Comparison of ENCODE assay signal across 2 worm cellular contexts in genomic region chrV:9616687-9617086, ce11.
TF ChIP-seq lines count a peak whose summit lies in the region.

No protein-coding gene starts in this region.

TF ChIP-seq in whole organism, early embryonic, 17 proteins besides CTCF, POLR2A, EP300 and RAD21:
- TF ChIP-seq hmg-4 (GFP tag; optimal IDR thresholded peaks at IDR 0.05; lab: Kevin White, UChicago) (peak; percentile 17), ama-1 (optimal IDR thresholded peaks at IDR 0.05; lab: Kevin White, UChicago) (no peak)

TF ChIP-seq in whole organism, late embryonic, 69 proteins besides CTCF, POLR2A, EP300 and RAD21:
- TF ChIP-seq fkh-10 (GFP tag; optimal IDR thresholded peaks at IDR 0.05; lab: Kevin White, UChicago) (no peak), dve-1 (tag; optimal IDR thresholded peaks at IDR 0.05; lab: Kevin White, UChicago) (peak; percentile 93)
